Fruit fly (Drosophila melanogaster) whole organism, prepupa: ENCODE results near the gene tyf.

Source experiments
- Blimp-1 ChIP-seq: fragments of 200-800 bp; sonication (Bioruptor generic); optimal IDR thresholded peaks from 3 replicates; lab custom pipeline; 2017; ENCODE audit warnings: missing biosample characterization, missing genetic modification characterization, mild to moderate bottlenecking, moderate library complexity, missing genetic modification reagents
- CG10669 ChIP-seq: fragments of 200-800 bp; sonication (Bioruptor generic); optimal IDR thresholded peaks from 3 replicates; lab custom pipeline; 2018; ENCODE audit warnings: missing biosample characterization, mild to moderate bottlenecking, missing genetic modification characterization, moderate library complexity
- CG11294 ChIP-seq: fragments of 200-800 bp; sonication (Bioruptor generic); IDR thresholded peaks from 2 replicates; pipeline ENCODE4 v1.3.6; 2022; ENCODE audit warnings: missing biosample characterization, missing genetic modification characterization
- CG11902 ChIP-seq: fragments of 200-800 bp; sonication (Bioruptor generic); optimal IDR thresholded peaks from 3 replicates; lab custom pipeline; 2016; ENCODE audit warnings: missing biosample characterization, missing genetic modification characterization
- CG15336 ChIP-seq: fragments of 200-800 bp; sonication (Bioruptor generic); IDR thresholded peaks from 2 replicates; pipeline ENCODE4 v1.3.6; 2022; ENCODE audit warnings: missing biosample characterization, missing genetic modification characterization
- CG3032 ChIP-seq: fragments of 200-800 bp; optimal IDR thresholded peaks from 2 replicates; lab custom pipeline; 2019; ENCODE audit warnings: missing biosample characterization, mild to moderate bottlenecking, missing genetic modification characterization, moderate library complexity
- CG31627 ChIP-seq: fragments of 200-800 bp; sonication (Bioruptor generic); optimal IDR thresholded peaks from 3 replicates; lab custom pipeline; 2016; ENCODE audit warnings: missing biosample characterization, missing genetic modification characterization
- CG32006 ChIP-seq: fragments of 200-800 bp; sonication (Bioruptor generic); optimal IDR thresholded peaks from 3 replicates; lab custom pipeline; 2017; ENCODE audit warnings: missing biosample characterization, mild to moderate bottlenecking, missing genetic modification characterization
- CG34406 ChIP-seq: fragments of 200-800 bp; sonication (Bioruptor generic); optimal IDR thresholded peaks from 3 replicates; lab custom pipeline; 2016; ENCODE audit warnings: missing biosample characterization, missing genetic modification characterization
- CG3919 ChIP-seq: fragments of 200-800 bp; sonication (Bioruptor generic); optimal IDR thresholded peaks from 3 replicates; lab custom pipeline; 2016; ENCODE audit warnings: missing biosample characterization, missing genetic modification characterization
- CG4318 ChIP-seq: fragments of 200-800 bp; sonication (Bioruptor generic); optimal IDR thresholded peaks from 3 replicates; lab custom pipeline; 2017; ENCODE audit warnings: missing biosample characterization, mild to moderate bottlenecking, missing genetic modification characterization
- CG6163 ChIP-seq: fragments of 200-800 bp; sonication (Bioruptor generic); IDR thresholded peaks from 3 replicates; pipeline ENCODE4 v1.3.6; 2022; ENCODE audit warnings: missing biosample characterization, missing genetic modification characterization
- CG6276 ChIP-seq: fragments of 200-800 bp; sonication (Bioruptor generic); optimal IDR thresholded peaks from 2 replicates; lab custom pipeline; 2017; ENCODE audit warnings: missing biosample characterization, mild to moderate bottlenecking, missing genetic modification characterization
- CG6792 ChIP-seq: fragments of 200-800 bp; sonication (Bioruptor generic); optimal IDR thresholded peaks from 3 replicates; lab custom pipeline; 2016; ENCODE audit warnings: missing biosample characterization, missing genetic modification characterization
- CG6854 ChIP-seq: fragments of 200-800 bp; sonication (Bioruptor generic); optimal IDR thresholded peaks from 2 replicates; lab custom pipeline; 2017; ENCODE audit warnings: missing biosample characterization, mild to moderate bottlenecking, missing genetic modification characterization
- CG8119 ChIP-seq: fragments of 200-800 bp; sonication (Bioruptor generic); IDR thresholded peaks from 3 replicates; pipeline ENCODE4 v1.3.6; 2022; ENCODE audit warnings: missing biosample characterization, missing genetic modification characterization
- CG8319 ChIP-seq: fragments of 200-800 bp; sonication (Bioruptor generic); optimal IDR thresholded peaks from 3 replicates; lab custom pipeline; 2016; ENCODE audit warnings: missing biosample characterization, missing genetic modification characterization
- CG8632 ChIP-seq: fragments of 200-800 bp; sonication (Bioruptor generic); optimal IDR thresholded peaks from 3 replicates; lab custom pipeline; 2016; ENCODE audit warnings: missing biosample characterization, missing genetic modification characterization
- Eip75B ChIP-seq: fragments of 200-800 bp; sonication (Bioruptor generic); optimal IDR thresholded peaks from 3 replicates; lab custom pipeline; 2016; ENCODE audit warnings: missing biosample characterization, missing genetic modification characterization
- Eip78C ChIP-seq: fragments of 200-800 bp; sonication (Bioruptor generic); peaks from one replicate; lab custom pipeline; 2016; ENCODE audit warnings: missing biosample characterization, missing genetic modification characterization
- Eip93F ChIP-seq: fragments of 200-800 bp; sonication (Bioruptor generic); optimal IDR thresholded peaks from 2 replicates; lab custom pipeline; 2016; ENCODE audit warnings: missing biosample characterization, mild to moderate bottlenecking, missing genetic modification characterization
- Ets21C ChIP-seq: fragments of 200-800 bp; sonication (Bioruptor generic); optimal IDR thresholded peaks from 3 replicates; lab custom pipeline; 2016; ENCODE audit warnings: missing biosample characterization, missing genetic modification characterization
- Ets96B ChIP-seq: fragments of 200-800 bp; optimal IDR thresholded peaks from 2 replicates; lab custom pipeline; 2019; ENCODE audit warnings: missing biosample characterization, mild to moderate bottlenecking, missing genetic modification characterization, moderate library complexity
- Gug ChIP-seq: fragments of 200-800 bp; sonication (Bioruptor generic); IDR thresholded peaks from 2 replicates; pipeline ENCODE4 v1.3.6; 2022; ENCODE audit warnings: missing biosample characterization, missing genetic modification characterization
- Hr38 ChIP-seq: sonication (Bioruptor generic); optimal IDR thresholded peaks from 2 replicates; lab custom pipeline; 2016; ENCODE audit warnings: missing biosample characterization, missing genetic modification characterization
- Hr39 ChIP-seq: fragments of 200-800 bp; sonication (Bioruptor generic); optimal IDR thresholded peaks from 2 replicates; lab custom pipeline; 2016; ENCODE audit warnings: missing biosample characterization, missing genetic modification characterization
- Hr4 ChIP-seq: fragments of 200-800 bp; sonication (Bioruptor generic); optimal IDR thresholded peaks from 3 replicates; lab custom pipeline; 2016; ENCODE audit warnings: missing biosample characterization, missing genetic modification characterization
- Lpt ChIP-seq: fragments of 200-800 bp; sonication (Bioruptor generic); optimal IDR thresholded peaks from 3 replicates; lab custom pipeline; 2016; ENCODE audit warnings: missing biosample characterization, missing genetic modification characterization
- Met ChIP-seq: fragments of 200-800 bp; sonication (Bioruptor generic); optimal IDR thresholded peaks from 3 replicates; lab custom pipeline; 2016; ENCODE audit warnings: missing biosample characterization, missing genetic modification characterization
- OdsH ChIP-seq: fragments of 200-800 bp; sonication (Bioruptor generic); optimal IDR thresholded peaks from 3 replicates; lab custom pipeline; 2016; ENCODE audit warnings: missing biosample characterization, missing genetic modification characterization
- Smox ChIP-seq: fragments of 200-800 bp; sonication (Bioruptor generic); optimal IDR thresholded peaks from 3 replicates; lab custom pipeline; 2016; ENCODE audit warnings: missing biosample characterization, missing genetic modification characterization
- Sox102F ChIP-seq: fragments of 200-800 bp; sonication (Bioruptor generic); optimal IDR thresholded peaks from 2 replicates; lab custom pipeline; 2016; ENCODE audit warnings: missing biosample characterization, mild to moderate bottlenecking, missing genetic modification characterization
- Sox14 ChIP-seq: fragments of 200-800 bp; sonication (Bioruptor generic); optimal IDR thresholded peaks from 3 replicates; lab custom pipeline; 2016; ENCODE audit warnings: missing biosample characterization, missing genetic modification characterization
- Sox15 ChIP-seq: fragments of 200-800 bp; sonication (Bioruptor generic); optimal IDR thresholded peaks from 3 replicates; lab custom pipeline; 2016; ENCODE audit warnings: missing biosample characterization, missing genetic modification characterization
- achi ChIP-seq: fragments of 200-800 bp; sonication (Bioruptor generic); optimal IDR thresholded peaks from 3 replicates; lab custom pipeline; 2016; ENCODE audit warnings: missing biosample characterization, missing genetic modification characterization
- acj6 ChIP-seq: fragments of 200-800 bp; sonication (Bioruptor generic); optimal IDR thresholded peaks from 3 replicates; lab custom pipeline; 2016; ENCODE audit warnings: missing biosample characterization, missing genetic modification characterization
- cyc ChIP-seq: fragments of 200-800 bp; sonication (Bioruptor generic); optimal IDR thresholded peaks from 3 replicates; lab custom pipeline; 2016; ENCODE audit warnings: missing biosample characterization, missing genetic modification characterization
- dac ChIP-seq: fragments of 200-800 bp; sonication (Bioruptor generic); optimal IDR thresholded peaks from 2 replicates; lab custom pipeline; 2017; ENCODE audit warnings: missing biosample characterization, mild to moderate bottlenecking, missing genetic modification characterization
- dsx ChIP-seq: fragments of 200-800 bp; optimal IDR thresholded peaks from 3 replicates; lab custom pipeline; 2019; ENCODE audit warnings: missing biosample characterization, mild to moderate bottlenecking, missing genetic modification characterization, moderate library complexity; ENCODE audit not compliant: poor library complexity, severe bottlenecking
- eg ChIP-seq: fragments of 200-800 bp; sonication (Bioruptor generic); IDR thresholded peaks from 3 replicates; pipeline ENCODE4 v1.3.6; 2022; ENCODE audit warnings: missing biosample characterization, missing genetic modification characterization
- esn ChIP-seq: fragments of 200-800 bp; sonication (Bioruptor generic); optimal IDR thresholded peaks from 2 replicates; lab custom pipeline; 2016; ENCODE audit warnings: missing biosample characterization, mild to moderate bottlenecking, missing genetic modification characterization, moderate library complexity
- fd59A ChIP-seq: fragments of 200-800 bp; sonication (Bioruptor generic); optimal IDR thresholded peaks from 2 replicates; lab custom pipeline; 2017; ENCODE audit warnings: missing biosample characterization, mild to moderate bottlenecking, missing genetic modification characterization, missing genetic modification reagents
- fd85E ChIP-seq: fragments of 200-800 bp; sonication (Bioruptor generic); optimal IDR thresholded peaks from 3 replicates; lab custom pipeline; 2016; ENCODE audit warnings: missing biosample characterization, missing genetic modification characterization
- fkh ChIP-seq: fragments of 200-800 bp; sonication (Bioruptor generic); optimal IDR thresholded peaks from 3 replicates; lab custom pipeline; 2017; ENCODE audit warnings: missing biosample characterization, mild to moderate bottlenecking, missing genetic modification characterization, moderate library complexity
- net ChIP-seq: fragments of 200-800 bp; sonication (Bioruptor generic); optimal IDR thresholded peaks from 3 replicates; lab custom pipeline; 2016; ENCODE audit warnings: missing biosample characterization, missing genetic modification characterization
- pdm3 ChIP-seq: fragments of 200-800 bp; sonication (Bioruptor generic); optimal IDR thresholded peaks from 3 replicates; lab custom pipeline; 2016; ENCODE audit warnings: missing biosample characterization, missing genetic modification characterization
- salr ChIP-seq, 2 experiments: fragments of 200-800 bp; sonication (Bioruptor generic); optimal IDR thresholded peaks; 3 replicates each; lab custom pipeline; 2016 to 2018; ENCODE audit warnings: missing biosample characterization in 2 of 2, missing genetic modification characterization in 2 of 2, mild to moderate bottlenecking in 1 of 2
- spab ChIP-seq: fragments of 200-800 bp; sonication (Bioruptor generic); optimal IDR thresholded peaks from 2 replicates; lab custom pipeline; 2017; ENCODE audit warnings: missing biosample characterization, mild to moderate bottlenecking, missing genetic modification characterization, missing genetic modification reagents
- svp ChIP-seq: fragments of 200-800 bp; sonication (Bioruptor generic); peaks from one replicate; lab custom pipeline; 2016; ENCODE audit warnings: missing biosample characterization, missing genetic modification characterization

tyf gene

dm6 chrX:4106240-4106639 is 10.6 kb upstream of the tyf start:
- TF ChIP-seq CG6792 (GFP tag; lab: Kevin White, UChicago) (no peak), CG8119 (GFP tag; lab: Robert Waterston, UW) (no peak), net (GFP tag; lab: Kevin White, UChicago) (no peak), Eip93F (GFP tag; lab: Kevin White, UChicago) (no peak), CG15336 (GFP tag; lab: Robert Waterston, UW) (0 out of 2 replicates have a peak, but pooled peaks have one; percentile 30), Sox15 (GFP tag; lab: Kevin White, UChicago) (no peak), svp (no peak), Gug (GFP tag; lab: Robert Waterston, UW) (no peak), Hr4 (GFP tag; lab: Kevin White, UChicago) (no peak), salr (GFP tag; optimal IDR thresholded peaks at IDR 0.05; lab: Kevin White, UChicago) (no peak), CG10669 (GFP tag; lab: Kevin White, UChicago) (no peak), eg (GFP tag; lab: Robert Waterston, UW) (0 out of 3 replicates have a peak, but pooled peaks have one; percentile 3), fkh (peak; percentile 2), CG6163 (GFP tag; lab: Robert Waterston, UW) (no peak)

- TF ChIP-seq Gug (GFP tag; lab: Robert Waterston, UW): peak; percentile 51; the same call in 1 of the 2 replicates
- TF ChIP-seq Sox14: peak; percentile 61
- TF ChIP-seq spab (GFP tag; lab: Kevin White, UChicago): peak; percentile 72
- no peak for TF ChIP-seq Hr38 (GFP tag; lab: Kevin White, UChicago)
- peak; percentile 69 for TF ChIP-seq CG6163 (GFP tag; lab: Robert Waterston, UW)
- peak; percentile 68 for TF ChIP-seq CG3919 (GFP tag; lab: Kevin White, UChicago)
- peak; percentile 42 for TF ChIP-seq Smox (GFP tag; lab: Kevin White, UChicago)
- peak; percentile 56 for TF ChIP-seq CG34406 (GFP tag; lab: Kevin White, UChicago)
- peak; percentile 29 to 69 for TF ChIP-seq salr (GFP tag; optimal IDR thresholded peaks at IDR 0.05; lab: Kevin White, UChicago)
- peak; percentile 42 for TF ChIP-seq dsx
- TF ChIP-seq dac (GFP tag; lab: Kevin White, UChicago): peak; percentile 49
- peak; percentile 56 for TF ChIP-seq cyc (GFP tag; lab: Kevin White, UChicago)
- TF ChIP-seq CG8632: peak; percentile 64
- peak; percentile 52 for TF ChIP-seq Lpt
- TF ChIP-seq CG6276: no peak
- TF ChIP-seq CG3032 (tag; lab: Kevin White, UChicago): peak; percentile 75
- TF ChIP-seq Blimp-1 (GFP tag; lab: Kevin White, UChicago): peak; percentile 31
- peak; percentile 88 for TF ChIP-seq CG32006
- TF ChIP-seq pdm3: peak; percentile 76
- TF ChIP-seq CG15336 (GFP tag; lab: Robert Waterston, UW): peak; percentile 83
- TF ChIP-seq Ets21C (GFP tag; lab: Kevin White, UChicago): peak; percentile 28
- TF ChIP-seq Ets96B (tag; lab: Kevin White, UChicago): peak; percentile 70
- TF ChIP-seq CG8319 (GFP tag; lab: Kevin White, UChicago): peak; percentile 47
- TF ChIP-seq achi: peak; percentile 74
- TF ChIP-seq eg (GFP tag; lab: Robert Waterston, UW): peak; percentile 70
- TF ChIP-seq esn (GFP tag; lab: Kevin White, UChicago): peak; percentile 63
- peak; percentile 63 for TF ChIP-seq Met (GFP tag; lab: Kevin White, UChicago)
- TF ChIP-seq fd59A (GFP tag; lab: Kevin White, UChicago): peak; percentile 70
- TF ChIP-seq Hr39 (GFP tag; lab: Kevin White, UChicago): peak; percentile 58
- TF ChIP-seq CG8119 (GFP tag; lab: Robert Waterston, UW): peak; percentile 85
- peak; percentile 63 for TF ChIP-seq Eip75B (GFP tag; lab: Kevin White, UChicago)
- no peak for TF ChIP-seq CG6854
- TF ChIP-seq CG31627: peak; percentile 66
- TF ChIP-seq CG4318 (GFP tag; lab: Kevin White, UChicago): no peak
- no peak for TF ChIP-seq fd85E (GFP tag; lab: Kevin White, UChicago)
- TF ChIP-seq CG11902 (GFP tag; lab: Kevin White, UChicago): no peak
- peak; percentile 76 for TF ChIP-seq net (GFP tag; lab: Kevin White, UChicago)
- peak; percentile 92 for TF ChIP-seq Eip78C (GFP tag; lab: Kevin White, UChicago)
- peak; percentile 30 for TF ChIP-seq Sox102F (GFP tag; lab: Kevin White, UChicago)
- TF ChIP-seq OdsH: peak; percentile 68
- TF ChIP-seq CG11294 (GFP tag; lab: Robert Waterston, UW): 0 out of 2 replicates have a peak, but pooled peaks have one; percentile 28
- peak; percentile 63 for TF ChIP-seq CG6792 (GFP tag; lab: Kevin White, UChicago)
- TF ChIP-seq Hr4 (GFP tag; lab: Kevin White, UChicago): peak; percentile 70
- TF ChIP-seq acj6: peak; percentile 67
- peak; percentile 82 for TF ChIP-seq svp
Measured at dm6 chrX:4106756-4107155, 10.1 kb upstream of the tyf start.
